Fruit fly (Drosophila melanogaster) whole organism, embryonic: Measurements from ENCODE around the gene Ir7g.

Experiments
- Ada2b ChIP-seq: fragments of 200-800 bp; sonication (Bioruptor generic); IDR thresholded peaks from 2 replicates; pipeline ENCODE4 v1.3.6; 2022; ENCODE audit warnings: missing biosample characterization, missing genetic modification characterization
- B-H1 ChIP-seq: fragments of 200-800 bp; sonication (Bioruptor generic); IDR thresholded peaks from 3 replicates; pipeline ENCODE4 v1.3.6; 2022; ENCODE audit warnings: missing biosample characterization, missing genetic modification characterization
- CG10274 ChIP-seq: fragments of 200-800 bp; sonication (Bioruptor generic); optimal IDR thresholded peaks from 3 replicates; lab custom pipeline; 2017; ENCODE audit warnings: missing biosample characterization, mild to moderate bottlenecking, missing genetic modification characterization
- CG10979 ChIP-seq: fragments of 200-800 bp; sonication (Bioruptor generic); optimal IDR thresholded peaks from 2 replicates; lab custom pipeline; 2018; ENCODE audit warnings: missing biosample characterization, mild to moderate bottlenecking, missing genetic modification characterization, moderate library complexity
- CG11560 ChIP-seq: fragments of 200-800 bp; sonication (Bioruptor generic); IDR thresholded peaks from 3 replicates; pipeline ENCODE4 v1.3.6; 2022; ENCODE audit warnings: missing biosample characterization, missing genetic modification characterization
- CG13775 ChIP-seq: fragments of 200-800 bp; sonication (Bioruptor generic); optimal IDR thresholded peaks from 3 replicates; lab custom pipeline; 2017; ENCODE audit warnings: missing biosample characterization, mild to moderate bottlenecking, missing genetic modification characterization
- CG15269 ChIP-seq: fragments of 200-800 bp; sonication (Bioruptor generic); optimal IDR thresholded peaks from 2 replicates; lab custom pipeline; 2018; ENCODE audit warnings: missing biosample characterization, mild to moderate bottlenecking, missing genetic modification characterization, moderate library complexity
- CG15514 ChIP-seq: fragments of 200-800 bp; sonication (Bioruptor generic); optimal IDR thresholded peaks from 3 replicates; lab custom pipeline; 2017; ENCODE audit warnings: missing biosample characterization, missing genetic modification characterization, mild to moderate bottlenecking, moderate library complexity, missing genetic modification reagents
- CG17186 ChIP-seq: fragments of 200-800 bp; sonication (Bioruptor generic); optimal IDR thresholded peaks from 3 replicates; lab custom pipeline; 2017; ENCODE audit warnings: missing biosample characterization, missing genetic modification reagents, missing genetic modification characterization
- CG17328 ChIP-seq: fragments of 200-800 bp; sonication (Bioruptor generic); IDR thresholded peaks from 2 replicates; pipeline ENCODE4 v1.3.6; 2022; ENCODE audit warnings: missing biosample characterization, missing genetic modification characterization
- CG2712 ChIP-seq: fragments of 200-800 bp; optimal IDR thresholded peaks from 3 replicates; lab custom pipeline; 2019; ENCODE audit warnings: missing biosample characterization, mild to moderate bottlenecking, missing genetic modification characterization, moderate library complexity
- CG2889 ChIP-seq: fragments of 200-800 bp; sonication (Bioruptor generic); IDR thresholded peaks from 3 replicates; pipeline ENCODE4 v1.3.6; 2022; ENCODE audit warnings: missing biosample characterization, missing genetic modification characterization
- CG6654 ChIP-seq: fragments of 200-800 bp; sonication (Bioruptor generic); optimal IDR thresholded peaks from 2 replicates; lab custom pipeline; 2017; ENCODE audit warnings: missing biosample characterization, mild to moderate bottlenecking, missing genetic modification characterization
- CG6683 ChIP-seq: fragments of 200-800 bp; sonication (Bioruptor generic); optimal IDR thresholded peaks from 2 replicates; lab custom pipeline; 2017; ENCODE audit warnings: missing biosample characterization, mild to moderate bottlenecking, missing genetic modification characterization, missing genetic modification reagents
- CG7839 ChIP-seq: fragments of 200-800 bp; sonication (Bioruptor generic); optimal IDR thresholded peaks from 3 replicates; lab custom pipeline; 2018; ENCODE audit warnings: missing biosample characterization, mild to moderate bottlenecking, missing genetic modification characterization, moderate library complexity
- CG7963 ChIP-seq: fragments of 200-800 bp; sonication (Bioruptor generic); IDR thresholded peaks from 3 replicates; pipeline ENCODE4 v1.3.6; 2022; ENCODE audit warnings: missing biosample characterization, missing genetic modification characterization; ENCODE audit not compliant: partially characterized antibody
- CG8089 ChIP-seq: fragments of 200-800 bp; sonication (Bioruptor generic); optimal IDR thresholded peaks from 3 replicates; lab custom pipeline; 2016; ENCODE audit warnings: missing biosample characterization, missing genetic modification characterization
- CG9215 ChIP-seq: fragments of 200-800 bp; sonication (Bioruptor generic); IDR thresholded peaks from 2 replicates; pipeline ENCODE4 v1.3.6; 2022; ENCODE audit warnings: missing biosample characterization, missing genetic modification characterization
- CG9932 ChIP-seq: fragments of 200-800 bp; sonication (Bioruptor generic); IDR thresholded peaks from 2 replicates; pipeline ENCODE4 v1.3.6; 2022; ENCODE audit warnings: missing biosample characterization, missing genetic modification characterization
- CkIIα-i1 ChIP-seq: fragments of 200-800 bp; sonication (Bioruptor generic); IDR thresholded peaks from 2 replicates; pipeline ENCODE4 v1.3.6; 2022; ENCODE audit warnings: missing biosample characterization, missing genetic modification characterization
- ERR ChIP-seq: fragments of 200-800 bp; sonication (Bioruptor generic); optimal IDR thresholded peaks from 2 replicates; lab custom pipeline; 2016; ENCODE audit warnings: missing biosample characterization, missing genetic modification characterization
- Ets65A ChIP-seq: fragments of 200-800 bp; sonication (Bioruptor generic); peaks from one replicate; lab custom pipeline; 2016; ENCODE audit warnings: missing biosample characterization, missing genetic modification characterization
- HmgD ChIP-seq: fragments of 200-800 bp; sonication (Bioruptor generic); optimal IDR thresholded peaks from 3 replicates; lab custom pipeline; 2016; ENCODE audit warnings: missing biosample characterization, missing genetic modification characterization
- HmgZ ChIP-seq: fragments of 200-800 bp; sonication (Bioruptor generic); optimal IDR thresholded peaks from 2 replicates; lab custom pipeline; 2018; ENCODE audit warnings: missing biosample characterization, mild to moderate bottlenecking, missing genetic modification characterization
- Hsf ChIP-seq: fragments of 200-800 bp; sonication (Bioruptor generic); optimal IDR thresholded peaks from 3 replicates; lab custom pipeline; 2016; ENCODE audit warnings: missing biosample characterization, missing genetic modification characterization
- Kr ChIP-seq: fragments of 200-800 bp; sonication (Bioruptor generic); optimal IDR thresholded peaks from 2 replicates; lab custom pipeline; 2017; ENCODE audit warnings: missing biosample characterization, mild to moderate bottlenecking, missing genetic modification characterization
- Lhr ChIP-seq: fragments of 200-800 bp; sonication (Bioruptor generic); optimal IDR thresholded peaks from 3 replicates; lab custom pipeline; 2017; ENCODE audit warnings: mild to moderate bottlenecking, missing biosample characterization, missing genetic modification reagents, missing genetic modification characterization
- MBD-R2 ChIP-seq: fragments of 200-800 bp; sonication (Bioruptor generic); IDR thresholded peaks from 2 replicates; pipeline ENCODE4 v1.3.6; 2022; ENCODE audit warnings: missing biosample characterization, missing genetic modification characterization
- Oaz ChIP-seq: fragments of 200-800 bp; sonication (Bioruptor generic); IDR thresholded peaks from 2 replicates; pipeline ENCODE4 v1.3.6; 2022; ENCODE audit warnings: missing biosample characterization, missing genetic modification characterization
- Opbp ChIP-seq: fragments of 200-800 bp; sonication (Bioruptor generic); IDR thresholded peaks from 3 replicates; pipeline ENCODE4 v1.3.6; 2022; ENCODE audit warnings: missing biosample characterization, missing genetic modification characterization; ENCODE audit not compliant: partially characterized antibody
- Six4 ChIP-seq: fragments of 200-800 bp; sonication (Bioruptor generic); optimal IDR thresholded peaks from 2 replicates; lab custom pipeline; 2016; ENCODE audit warnings: missing biosample characterization, missing genetic modification characterization
- Ssrp ChIP-seq: fragments of 200-800 bp; sonication (Bioruptor generic); optimal IDR thresholded peaks from 2 replicates; lab custom pipeline; 2018; ENCODE audit warnings: missing biosample characterization, mild to moderate bottlenecking, missing genetic modification characterization, moderate library complexity
- ab ChIP-seq: fragments of 200-800 bp; sonication (Bioruptor generic); optimal IDR thresholded peaks from 2 replicates; lab custom pipeline; 2016; ENCODE audit warnings: missing biosample characterization, missing genetic modification characterization
- ac ChIP-seq: fragments of 200-800 bp; sonication (Bioruptor generic); optimal IDR thresholded peaks from 3 replicates; lab custom pipeline; 2017; ENCODE audit warnings: missing biosample characterization, mild to moderate bottlenecking, missing genetic modification characterization
- ap ChIP-seq: fragments of 200-800 bp; sonication (Bioruptor generic); IDR thresholded peaks from 2 replicates; pipeline ENCODE4 v1.3.6; 2022; ENCODE audit warnings: missing biosample characterization, missing genetic modification characterization
- ash1 ChIP-seq: fragments of 200-800 bp; sonication (Bioruptor generic); optimal IDR thresholded peaks from 2 replicates; lab custom pipeline; 2018; ENCODE audit warnings: missing biosample characterization, mild to moderate bottlenecking, missing genetic modification characterization
- ato ChIP-seq: fragments of 200-800 bp; sonication (Bioruptor generic); IDR thresholded peaks from 2 replicates; pipeline ENCODE4 v1.3.6; 2022; ENCODE audit warnings: missing biosample characterization, missing genetic modification characterization; ENCODE audit not compliant: partially characterized antibody
- az2 ChIP-seq: fragments of 200-800 bp; sonication (Bioruptor generic); optimal IDR thresholded peaks from 3 replicates; lab custom pipeline; 2016; ENCODE audit warnings: missing biosample characterization, missing genetic modification characterization
- bab2 ChIP-seq: fragments of 200-800 bp; sonication (Bioruptor generic); optimal IDR thresholded peaks from 2 replicates; lab custom pipeline; 2016; ENCODE audit warnings: missing biosample characterization, missing genetic modification characterization
- cas ChIP-seq: fragments of 200-800 bp; sonication (Bioruptor generic); IDR thresholded peaks from 2 replicates; pipeline ENCODE4 v1.3.6; 2022; ENCODE audit warnings: missing biosample characterization, missing genetic modification characterization
- crol ChIP-seq: fragments of 200-800 bp; sonication (Bioruptor generic); IDR thresholded peaks from 2 replicates; pipeline ENCODE4 v1.3.6; 2022; ENCODE audit warnings: missing biosample characterization, missing genetic modification characterization
- dan ChIP-seq: fragments of 200-800 bp; sonication (Bioruptor generic); IDR thresholded peaks from 2 replicates; pipeline ENCODE4 v1.3.6; 2022; ENCODE audit warnings: missing biosample characterization, missing genetic modification characterization
- dmrt99B ChIP-seq: fragments of 200-800 bp; sonication (Bioruptor generic); optimal IDR thresholded peaks from 2 replicates; lab custom pipeline; 2018; ENCODE audit warnings: missing biosample characterization, mild to moderate bottlenecking, missing genetic modification characterization, moderate library complexity
- gcm2 ChIP-seq: fragments of 200-800 bp; sonication (Bioruptor generic); optimal IDR thresholded peaks from 2 replicates; lab custom pipeline; 2016; ENCODE audit warnings: missing biosample characterization, missing genetic modification characterization
- gfzf ChIP-seq: fragments of 200-800 bp; sonication (Bioruptor generic); optimal IDR thresholded peaks from 2 replicates; lab custom pipeline; 2016; ENCODE audit warnings: missing biosample characterization, mild to moderate bottlenecking, missing genetic modification characterization, moderate library complexity
- mld ChIP-seq: fragments of 200-800 bp; sonication (Bioruptor generic); IDR thresholded peaks from 3 replicates; pipeline ENCODE4 v1.3.6; 2022; ENCODE audit warnings: missing biosample characterization, missing genetic modification characterization; ENCODE audit not compliant: partially characterized antibody
- org-1 ChIP-seq: fragments of 200-800 bp; sonication (Bioruptor generic); optimal IDR thresholded peaks from 2 replicates; lab custom pipeline; 2017; ENCODE audit warnings: missing biosample characterization, missing genetic modification characterization
- pb ChIP-seq: fragments of 200-800 bp; sonication (Bioruptor generic); optimal IDR thresholded peaks from 3 replicates; lab custom pipeline; 2016; ENCODE audit warnings: missing biosample characterization, missing genetic modification characterization
- pros ChIP-seq: fragments of 200-800 bp; sonication (Bioruptor generic); optimal IDR thresholded peaks from 3 replicates; lab custom pipeline; 2019; ENCODE audit warnings: missing biosample characterization, mild to moderate bottlenecking, missing genetic modification characterization, moderate library complexity
- sens ChIP-seq: fragments of 200-800 bp; sonication (Bioruptor generic); peaks from one replicate; lab custom pipeline; 2016; ENCODE audit warnings: missing biosample characterization, missing genetic modification characterization
- tio ChIP-seq: fragments of 200-800 bp; sonication (Bioruptor generic); optimal IDR thresholded peaks from 2 replicates; lab custom pipeline; 2017; ENCODE audit warnings: missing biosample characterization, missing genetic modification characterization, inconsistent platforms
- tll ChIP-seq, 2 experiments: fragments of 200-800 bp in 1 of 2; fragments of >200 bp in 1 of 2; sonication (Bioruptor generic) in 1 of 2; optimal IDR thresholded peaks; 2 replicates each; lab custom pipeline; 2017 to 2019; ENCODE audit warnings: missing biosample characterization in 2 of 2, missing genetic modification characterization in 2 of 2, mild to moderate bottlenecking in 1 of 2, moderate library complexity in 1 of 2

Gene Ir7g

DNA sequence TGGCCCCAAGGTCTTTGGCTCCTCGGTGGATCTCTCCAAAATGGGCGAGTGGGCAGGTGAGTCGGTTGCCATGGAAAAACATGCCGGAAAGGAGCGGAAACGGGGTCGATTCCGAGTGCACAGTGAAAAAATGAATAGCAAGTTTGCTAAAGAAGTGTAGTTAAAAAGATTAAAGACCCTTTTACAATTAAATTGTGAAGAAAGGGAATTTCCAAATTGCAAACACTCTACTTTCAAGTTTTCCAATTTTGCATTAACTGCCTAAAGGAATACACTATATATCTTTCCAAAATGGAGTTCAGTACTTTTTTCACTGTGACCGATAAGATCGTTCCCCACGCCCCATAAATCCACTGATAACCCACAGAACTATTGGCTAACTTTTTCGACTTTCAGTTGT, 25.0 kb downstream of the Ir7g start (continued):
- TF ChIP-seq HmgD (GFP tag; lab: Kevin White, UChicago) (no peak), tio (GFP tag; lab: Kevin White, UChicago) (no peak), pros (no peak), Kr (GFP tag; lab: Kevin White, UChicago) (no peak), CG7963 (no peak), CG17186 (GFP tag; lab: Kevin White, UChicago) (no peak), CG15514 (GFP tag; lab: Kevin White, UChicago) (peak; percentile 32), Six4 (GFP tag; lab: Kevin White, UChicago) (no peak), CG10274 (GFP tag; lab: Kevin White, UChicago) (no peak), ato (no peak), CG6683 (GFP tag; lab: Kevin White, UChicago) (no peak), gfzf (no peak), cas (GFP tag; lab: Robert Waterston, UW) (no peak), dmrt99B (tag; lab: Kevin White, UChicago) (no peak), Ets65A (GFP tag; lab: Kevin White, UChicago) (no peak), CG9215 (GFP tag; lab: Robert Waterston, UW) (no peak), az2 (GFP tag; lab: Kevin White, UChicago) (no peak), CkIIα-i1 (GFP tag; lab: Robert Waterston, UW) (no peak), CG17328 (GFP tag; lab: Robert Waterston, UW) (no peak), dan (GFP tag; lab: Robert Waterston, UW) (no peak), Oaz (no peak), CG10979 (peak; percentile 16), HmgZ (tag; lab: Kevin White, UChicago) (peak; percentile 10), bab2 (peak; percentile 13), CG13775 (GFP tag; lab: Kevin White, UChicago) (no peak), gcm2 (GFP tag; lab: Kevin White, UChicago) (no peak), CG15269 (tag; lab: Kevin White, UChicago) (no peak), CG9932 (no peak), pb (GFP tag; lab: Kevin White, UChicago) (no peak), crol (no peak), ap (GFP tag; lab: Robert Waterston, UW) (no peak)

DNA sequence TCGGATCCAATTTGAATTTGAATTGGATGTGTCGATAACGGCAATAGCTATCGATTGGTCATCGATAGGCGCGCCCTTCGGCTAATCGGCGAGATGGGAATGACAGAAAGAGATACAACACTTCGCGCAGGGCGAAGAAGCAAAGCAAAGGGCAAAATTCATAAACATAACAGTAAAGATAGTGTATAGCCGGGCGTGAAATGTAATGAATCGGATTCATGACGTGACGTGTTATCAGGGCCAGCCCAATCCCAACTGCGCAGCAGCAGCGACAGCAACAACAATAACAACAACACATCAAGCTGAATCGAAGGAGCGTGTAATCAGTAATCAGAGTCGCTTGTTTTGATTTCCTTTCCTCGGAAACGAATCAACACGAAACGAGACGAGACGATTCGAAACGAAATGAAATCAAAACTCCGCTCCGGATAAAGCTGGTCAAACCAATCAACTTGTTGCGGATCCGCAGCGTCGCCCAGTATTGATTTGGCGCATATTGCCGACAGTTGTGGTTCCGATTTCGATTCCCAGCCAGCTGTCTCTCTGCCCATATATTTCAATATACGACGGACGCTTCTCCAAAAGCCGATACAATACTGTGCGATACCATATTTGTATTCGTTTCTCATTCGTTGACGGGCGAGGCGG, 27.6 kb downstream of the Ir7g start, which contains the start of gene snz:
Gene snz (plus strand): TSS at position 107 of the 648 bp plus-strand sequence.
- TF ChIP-seq B-H1 (GFP tag; lab: Robert Waterston, UW) (no peak), ash1 (GFP tag; lab: Kevin White, UChicago) (no peak), CG2712 (tag; lab: Kevin White, UChicago) (peak; percentile 44), Ssrp (tag; lab: Kevin White, UChicago) (no peak), ac (GFP tag; lab: Kevin White, UChicago) (no peak), Lhr (GFP tag; lab: Kevin White, UChicago) (no peak), CG6654 (no peak), CG17186 (GFP tag; lab: Kevin White, UChicago) (peak; percentile 51), Hsf (GFP tag; lab: Kevin White, UChicago) (no peak), CG11560 (no peak), mld (GFP tag; lab: Robert Waterston, UW) (peak; percentile 75), ab (GFP tag; lab: Kevin White, UChicago) (no peak), CG2889 (no peak), tll (GFP tag; optimal IDR thresholded peaks at IDR 0.05; lab: Kevin White, UChicago) (no peak), Opbp (peak; percentile 74; the same call in 2 of the 3 replicates), dan (GFP tag; lab: Robert Waterston, UW) (no peak), MBD-R2 (peak; percentile 52; the same call in 1 of the 2 replicates), CG7839 (tag; lab: Kevin White, UChicago) (no peak), sens (GFP tag; lab: Kevin White, UChicago) (peak; percentile 70), ERR (GFP tag; lab: Kevin White, UChicago) (no peak), CG8089 (GFP tag; lab: Kevin White, UChicago) (no peak), org-1 (GFP tag; lab: Kevin White, UChicago) (no peak), Ada2b (GFP tag; lab: Robert Waterston, UW) (no peak)
